Worm (Caenorhabditis elegans): ENCODE data around the gene Y71G10AR.4.

ce11 chrIV:2193558-2193957 is 5.3 kb upstream of the Y71G10AR.4 start:
- TF ChIP-seq him-1 (tag; optimal IDR thresholded peaks at IDR 0.05) (no peak), dao-5 (tag; optimal IDR thresholded peaks at IDR 0.05) (no peak), W03F9.2 (tag; optimal IDR thresholded peaks at IDR 0.05) (no peak)

Data from whole organism, L4/young adult.